Fruit fly (Drosophila melanogaster) whole organism, embryonic: Measurements from ENCODE around the gene Vps8.

ENCODE experiments used
- Atf3 ChIP-seq: fragments of 200-800 bp; sonication (Bioruptor generic); optimal IDR thresholded peaks from 3 replicates; lab custom pipeline; 2016; ENCODE audit warnings: missing biosample characterization, missing genetic modification characterization
- CG10462 ChIP-seq: fragments of 200-800 bp; sonication (Bioruptor generic); optimal IDR thresholded peaks from 2 replicates; lab custom pipeline; 2016; ENCODE audit warnings: missing biosample characterization, missing genetic modification characterization
- CG10959 ChIP-seq: fragments of 200-800 bp; sonication (Bioruptor generic); IDR thresholded peaks from 2 replicates; pipeline ENCODE4 v1.3.6; 2022; ENCODE audit warnings: missing biosample characterization, missing genetic modification characterization
- CG11504 ChIP-seq: fragments of 200-800 bp; sonication (Bioruptor generic); optimal IDR thresholded peaks from 3 replicates; lab custom pipeline; 2019; ENCODE audit warnings: missing biosample characterization, mild to moderate bottlenecking, missing genetic modification characterization, moderate library complexity
- CG12659 ChIP-seq: fragments of 200-800 bp; sonication (Bioruptor generic); optimal IDR thresholded peaks from 3 replicates; lab custom pipeline; 2017; ENCODE audit warnings: mild to moderate bottlenecking, missing biosample characterization, missing genetic modification reagents, missing genetic modification characterization
- CG13624 ChIP-seq: fragments of 200-800 bp; sonication (Bioruptor generic); optimal IDR thresholded peaks from 2 replicates; lab custom pipeline; 2016; ENCODE audit warnings: missing biosample characterization, missing genetic modification characterization
- CG15696 ChIP-seq: fragments of 200-800 bp; sonication (Bioruptor generic); optimal IDR thresholded peaks from 2 replicates; lab custom pipeline; 2019; ENCODE audit warnings: missing biosample characterization, mild to moderate bottlenecking, missing genetic modification characterization, moderate library complexity
- CG18262 ChIP-seq: fragments of 200-800 bp; optimal IDR thresholded peaks from 3 replicates; lab custom pipeline; 2019; ENCODE audit warnings: missing biosample characterization, mild to moderate bottlenecking, missing genetic modification characterization, moderate library complexity
- CG1832 ChIP-seq: fragments of 200-800 bp; sonication (Bioruptor generic); optimal IDR thresholded peaks from 2 replicates; lab custom pipeline; 2017; ENCODE audit warnings: missing biosample characterization, mild to moderate bottlenecking, missing genetic modification characterization, inconsistent platforms
- CG18476 ChIP-seq: fragments of 200-800 bp; sonication (Bioruptor generic); optimal IDR thresholded peaks from 2 replicates; lab custom pipeline; 2016; ENCODE audit warnings: missing biosample characterization, mild to moderate bottlenecking, missing genetic modification characterization
- CG18619 ChIP-seq: fragments of 200-800 bp; sonication (Bioruptor generic); optimal IDR thresholded peaks from 3 replicates; lab custom pipeline; 2017; ENCODE audit warnings: missing biosample characterization, mild to moderate bottlenecking, missing genetic modification characterization
- CG18764 ChIP-seq: fragments of 200-800 bp; sonication (Bioruptor generic); optimal IDR thresholded peaks from 3 replicates; lab custom pipeline; 2016; ENCODE audit warnings: missing biosample characterization, missing genetic modification characterization
- CG32772 ChIP-seq: fragments of 200-800 bp; sonication (Bioruptor generic); IDR thresholded peaks from 2 replicates; pipeline ENCODE4 v1.3.6; 2022; ENCODE audit warnings: missing biosample characterization, missing genetic modification characterization
- CG33213 ChIP-seq: fragments of 200-800 bp; sonication (Bioruptor generic); optimal IDR thresholded peaks from 3 replicates; lab custom pipeline; 2016; ENCODE audit warnings: missing biosample characterization, missing genetic modification characterization
- CG33557 ChIP-seq: fragments of 200-800 bp; sonication (Bioruptor generic); optimal IDR thresholded peaks from 2 replicates; lab custom pipeline; 2019; ENCODE audit warnings: missing biosample characterization, mild to moderate bottlenecking, missing genetic modification characterization, moderate library complexity
- CG4707 ChIP-seq: fragments of 200-800 bp; sonication (Bioruptor generic); optimal IDR thresholded peaks from 2 replicates; lab custom pipeline; 2018; ENCODE audit warnings: missing biosample characterization, mild to moderate bottlenecking, missing genetic modification characterization, moderate library complexity
- CG6683 ChIP-seq: fragments of 200-800 bp; sonication (Bioruptor generic); optimal IDR thresholded peaks from 2 replicates; lab custom pipeline; 2017; ENCODE audit warnings: missing biosample characterization, mild to moderate bottlenecking, missing genetic modification characterization, missing genetic modification reagents
- CG8478 ChIP-seq: fragments of >200 bp; optimal IDR thresholded peaks from 2 replicates; lab custom pipeline; 2018
- CG8924 ChIP-seq: fragments of 200-800 bp; optimal IDR thresholded peaks from 3 replicates; lab custom pipeline; 2019; ENCODE audit warnings: missing biosample characterization, mild to moderate bottlenecking, missing genetic modification characterization, moderate library complexity
- CG9437 ChIP-seq: fragments of 200-800 bp; sonication (Bioruptor generic); optimal IDR thresholded peaks from 2 replicates; lab custom pipeline; 2018; ENCODE audit warnings: missing biosample characterization, mild to moderate bottlenecking, missing genetic modification characterization
- CG9932 ChIP-seq: fragments of 200-800 bp; sonication (Bioruptor generic); IDR thresholded peaks from 2 replicates; pipeline ENCODE4 v1.3.6; 2022; ENCODE audit warnings: missing biosample characterization, missing genetic modification characterization
- Dll ChIP-seq: fragments of 200-800 bp; sonication (Bioruptor generic); IDR thresholded peaks from 4 replicates; pipeline ENCODE4 v1.3.6; 2022; ENCODE audit warnings: missing biosample characterization, missing genetic modification characterization; ENCODE audit not compliant: partially characterized antibody
- HLH4C ChIP-seq: fragments of 200-800 bp; sonication (Bioruptor generic); IDR thresholded peaks from 3 replicates; pipeline ENCODE4 v1.3.6; 2022; ENCODE audit warnings: missing biosample characterization, missing genetic modification characterization; ENCODE audit not compliant: partially characterized antibody
- Hand ChIP-seq: fragments of 200-800 bp; sonication (Bioruptor generic); optimal IDR thresholded peaks from 2 replicates; lab custom pipeline; 2017; ENCODE audit warnings: mild to moderate bottlenecking, missing biosample characterization, missing genetic modification reagents, missing genetic modification characterization
- Jarid2 ChIP-seq: fragments of 200-800 bp; sonication (Bioruptor generic); optimal IDR thresholded peaks from 3 replicates; lab custom pipeline; 2017; ENCODE audit warnings: mild to moderate bottlenecking, missing biosample characterization, missing genetic modification reagents, missing genetic modification characterization
- Lim3 ChIP-seq: fragments of 200-800 bp; sonication (Bioruptor generic); IDR thresholded peaks from 2 replicates; pipeline ENCODE4 v1.3.6; 2022; ENCODE audit warnings: missing biosample characterization, missing genetic modification characterization
- MBD-R2 ChIP-seq: fragments of 200-800 bp; sonication (Bioruptor generic); IDR thresholded peaks from 2 replicates; pipeline ENCODE4 v1.3.6; 2022; ENCODE audit warnings: missing biosample characterization, missing genetic modification characterization
- MESR4 ChIP-seq: fragments of 200-800 bp; sonication (Bioruptor generic); optimal IDR thresholded peaks from 2 replicates; lab custom pipeline; 2018; ENCODE audit warnings: missing biosample characterization, mild to moderate bottlenecking, missing genetic modification characterization, moderate library complexity
- NfI ChIP-seq: fragments of 200-800 bp; sonication (Bioruptor generic); optimal IDR thresholded peaks from 3 replicates; lab custom pipeline; 2018; ENCODE audit warnings: missing biosample characterization, mild to moderate bottlenecking, missing genetic modification characterization, moderate library complexity
- Pdp1 ChIP-seq, 2 experiments: fragments of 200-800 bp; sonication (Bioruptor generic); optimal IDR thresholded peaks; 3 replicates each; lab custom pipeline; 2016; ENCODE audit warnings: missing biosample characterization in 2 of 2, missing genetic modification characterization in 2 of 2, mild to moderate bottlenecking in 1 of 2, moderate library complexity in 1 of 2
- abd-A ChIP-seq: fragments of 200-800 bp; sonication (Bioruptor generic); optimal IDR thresholded peaks from 3 replicates; lab custom pipeline; 2019; ENCODE audit warnings: missing biosample characterization, mild to moderate bottlenecking, missing genetic modification characterization, moderate library complexity
- ash1 ChIP-seq: fragments of 200-800 bp; sonication (Bioruptor generic); optimal IDR thresholded peaks from 2 replicates; lab custom pipeline; 2018; ENCODE audit warnings: missing biosample characterization, mild to moderate bottlenecking, missing genetic modification characterization
- ato ChIP-seq: fragments of 200-800 bp; sonication (Bioruptor generic); IDR thresholded peaks from 2 replicates; pipeline ENCODE4 v1.3.6; 2022; ENCODE audit warnings: missing biosample characterization, missing genetic modification characterization; ENCODE audit not compliant: partially characterized antibody
- caup ChIP-seq: fragments of 200-800 bp; sonication (Bioruptor generic); optimal IDR thresholded peaks from 3 replicates; lab custom pipeline; 2017; ENCODE audit warnings: missing biosample characterization, mild to moderate bottlenecking, missing genetic modification characterization, moderate library complexity; ENCODE audit not compliant: severe bottlenecking
- crc ChIP-seq: fragments of 200-800 bp; sonication (Bioruptor generic); optimal IDR thresholded peaks from 2 replicates; lab custom pipeline; 2016; ENCODE audit warnings: missing biosample characterization, missing genetic modification characterization
- crp ChIP-seq, 2 experiments: fragments of 200-800 bp; sonication (Bioruptor generic); optimal IDR thresholded peaks; 2 replicates in 1 of 2; 3 replicates in 1 of 2; lab custom pipeline; 2017; ENCODE audit warnings: missing biosample characterization in 2 of 2, missing genetic modification characterization in 2 of 2, mild to moderate bottlenecking in 1 of 2, moderate library complexity in 1 of 2
- dimm ChIP-seq: fragments of 200-800 bp; sonication (Bioruptor generic); IDR thresholded peaks from 2 replicates; pipeline ENCODE4 v1.3.6; 2022; ENCODE audit warnings: missing biosample characterization, missing genetic modification characterization
- dmrt11E ChIP-seq: fragments of 200-800 bp; sonication (Bioruptor generic); optimal IDR thresholded peaks from 3 replicates; lab custom pipeline; 2018; ENCODE audit warnings: missing biosample characterization, mild to moderate bottlenecking, missing genetic modification characterization, moderate library complexity
- dpn ChIP-seq, 2 experiments: fragments of 200-800 bp; sonication (Bioruptor generic); optimal IDR thresholded peaks; 3 replicates each; lab custom pipeline; 2016; ENCODE audit warnings: missing biosample characterization in 2 of 2, missing genetic modification characterization in 2 of 2
- fd64A ChIP-seq: fragments of 200-800 bp; sonication (Bioruptor generic); optimal IDR thresholded peaks from 3 replicates; lab custom pipeline; 2018; ENCODE audit warnings: missing biosample characterization, mild to moderate bottlenecking, missing genetic modification characterization
- gfzf ChIP-seq: fragments of 200-800 bp; sonication (Bioruptor generic); optimal IDR thresholded peaks from 2 replicates; lab custom pipeline; 2016; ENCODE audit warnings: missing biosample characterization, mild to moderate bottlenecking, missing genetic modification characterization, moderate library complexity
- lbe ChIP-seq: fragments of 200-800 bp; sonication (Bioruptor generic); optimal IDR thresholded peaks from 2 replicates; lab custom pipeline; 2016; ENCODE audit warnings: missing biosample characterization, mild to moderate bottlenecking, missing genetic modification characterization
- mirr ChIP-seq: fragments of 200-800 bp; sonication (Bioruptor generic); optimal IDR thresholded peaks from 3 replicates; lab custom pipeline; 2018; ENCODE audit warnings: missing biosample characterization, mild to moderate bottlenecking, missing genetic modification characterization
- oc ChIP-seq: fragments of 200-800 bp; sonication (Bioruptor generic); optimal IDR thresholded peaks from 2 replicates; lab custom pipeline; 2018; ENCODE audit warnings: missing biosample characterization, mild to moderate bottlenecking, missing genetic modification characterization, moderate library complexity
- pfk ChIP-seq: fragments of 200-800 bp; sonication (Bioruptor generic); optimal IDR thresholded peaks from 2 replicates; lab custom pipeline; 2018; ENCODE audit warnings: missing biosample characterization, mild to moderate bottlenecking, missing genetic modification characterization, moderate library complexity
- sqz ChIP-seq: fragments of 200-800 bp; sonication (Bioruptor generic); optimal IDR thresholded peaks from 3 replicates; lab custom pipeline; 2018; ENCODE audit warnings: missing biosample characterization, mild to moderate bottlenecking, missing genetic modification characterization
- tll ChIP-seq, 2 experiments: fragments of 200-800 bp in 1 of 2; fragments of >200 bp in 1 of 2; sonication (Bioruptor generic) in 1 of 2; optimal IDR thresholded peaks; 2 replicates each; lab custom pipeline; 2017 to 2019; ENCODE audit warnings: missing biosample characterization in 2 of 2, missing genetic modification characterization in 2 of 2, mild to moderate bottlenecking in 1 of 2, moderate library complexity in 1 of 2
- trh ChIP-seq: fragments of 200-800 bp; sonication (Bioruptor generic); optimal IDR thresholded peaks from 2 replicates; lab custom pipeline; 2016; ENCODE audit warnings: missing biosample characterization, missing genetic modification characterization

Gene Vps8

DNA sequence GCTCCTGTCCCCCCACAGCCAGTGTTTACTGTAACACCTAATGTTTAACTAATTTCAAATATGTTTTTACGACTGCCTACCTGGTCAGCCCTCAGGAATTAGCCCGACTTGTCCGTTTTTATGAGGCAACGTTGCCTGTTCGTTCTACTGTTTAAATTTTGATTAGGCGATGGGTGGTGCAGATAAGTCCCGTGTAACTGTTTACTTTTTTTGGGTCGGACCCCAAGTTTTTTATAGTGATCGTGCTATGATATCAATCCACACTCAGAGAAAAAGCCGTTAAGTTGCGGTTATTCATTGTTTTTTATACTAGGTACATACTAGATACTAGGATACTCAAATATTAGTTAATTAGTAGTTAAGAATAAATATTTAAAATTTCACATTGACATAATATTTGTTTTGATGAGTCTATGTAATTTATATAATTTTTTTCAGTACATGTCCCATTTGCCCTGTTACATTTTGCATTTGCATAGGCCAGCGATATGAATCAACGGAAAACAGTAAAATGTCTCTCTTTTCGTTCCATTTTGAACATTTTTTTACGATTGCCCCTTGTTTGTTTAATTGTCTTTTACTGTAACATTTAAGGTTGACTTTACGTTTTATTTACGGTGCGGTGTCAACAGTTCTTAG lies 27.3 kb downstream of the Vps8 start (continued):
- TF ChIP-seq CG18262 (tag; lab: Kevin White, UChicago) (peak; percentile 90), crp (GFP tag; optimal IDR thresholded peaks at IDR 0.05; lab: Kevin White, UChicago) (peak in 1 of 2 experiments; percentile 11), mirr (GFP tag; lab: Kevin White, UChicago) (no peak), CG1832 (GFP tag; lab: Kevin White, UChicago) (no peak), CG33213 (no peak), CG33557 (GFP tag; lab: Kevin White, UChicago) (peak; percentile 80), dimm (no peak), ash1 (no peak), CG8924 (tag; lab: Kevin White, UChicago) (peak; percentile 87), CG18619 (GFP tag; lab: Kevin White, UChicago) (peak; percentile 63), pfk (GFP tag; lab: Kevin White, UChicago) (no peak), Hand (GFP tag; lab: Kevin White, UChicago) (no peak), dmrt11E (tag; lab: Kevin White, UChicago) (peak; percentile 90), CG6683 (GFP tag; lab: Kevin White, UChicago) (no peak), lbe (GFP tag; lab: Kevin White, UChicago) (no peak), HLH4C (no peak), CG10462 (GFP tag; lab: Kevin White, UChicago) (peak; percentile 32), CG13624 (GFP tag; lab: Kevin White, UChicago) (no peak), caup (GFP tag; lab: Kevin White, UChicago) (peak; percentile 14), ato (no peak), dpn (GFP tag; optimal IDR thresholded peaks at IDR 0.05; lab: Kevin White, UChicago) (peak in 1 of 2 experiments; percentile 73), oc (peak; percentile 76), abd-A (tag; lab: Kevin White, UChicago) (no peak), Lim3 (GFP tag; lab: Robert Waterston, UW) (no peak), crc (GFP tag; lab: Kevin White, UChicago) (no peak), tll (GFP tag; optimal IDR thresholded peaks at IDR 0.05; lab: Kevin White, UChicago) (peak in 1 of 2 experiments; percentile 46), CG4707 (peak; percentile 40), CG9932 (GFP tag; lab: Robert Waterston, UW) (no peak), gfzf (no peak), MBD-R2 (GFP tag; lab: Robert Waterston, UW) (no peak), Atf3 (GFP tag; lab: Kevin White, UChicago) (no peak), CG15696 (tag; lab: Kevin White, UChicago) (peak; percentile 68), sqz (GFP tag; lab: Kevin White, UChicago) (peak; percentile 92), Pdp1 (GFP tag; optimal IDR thresholded peaks at IDR 0.05; lab: Kevin White, UChicago) (peak in 1 of 2 experiments; percentile 15), CG9437 (GFP tag; lab: Kevin White, UChicago) (peak; percentile 70), Jarid2 (GFP tag; lab: Kevin White, UChicago) (no peak), CG8478 (lab: Kevin White, UChicago) (no peak), Dll (GFP tag; lab: Robert Waterston, UW) (no peak), CG11504 (tag; lab: Kevin White, UChicago) (peak; percentile 78), CG10959 (GFP tag; lab: Robert Waterston, UW) (peak; percentile 45; the same call in 1 of the 2 replicates), NfI (GFP tag; lab: Kevin White, UChicago) (peak; percentile 19), fd64A (GFP tag; lab: Kevin White, UChicago) (no peak), CG32772 (peak; percentile 57), CG18764 (peak; percentile 39), CG18476 (GFP tag; lab: Kevin White, UChicago) (peak; percentile 47), trh (GFP tag; lab: Kevin White, UChicago) (peak; percentile 14), CG12659 (peak; percentile 56), MESR4 (GFP tag; lab: Kevin White, UChicago) (no peak)
